Worm (Caenorhabditis elegans) whole organism, young adult: ENCODE data around the gene tag-124.

ENCODE experiments used
- B0336.3 ChIP-seq: fragments of 200-800 bp; sonication (Bioruptor generic); IDR thresholded peaks from 2 replicates; pipeline ENCODE4 v1.3.6; 2022; ENCODE audit warnings: missing genetic modification characterization, missing compliant biosample characterization
- F33H1.4 ChIP-seq: fragments of 200-800 bp; sonication (Bioruptor generic); IDR thresholded peaks from 2 replicates; pipeline ENCODE4 v1.3.6; 2022; ENCODE audit warnings: missing genetic modification reagents, missing genetic modification characterization, missing compliant biosample characterization
- K11D2.4 ChIP-seq: fragments of 200-800 bp; sonication (Bioruptor generic); IDR thresholded peaks from 2 replicates; pipeline ENCODE4 v1.3.6; 2022; ENCODE audit warnings: missing genetic modification reagents, missing genetic modification characterization, missing compliant biosample characterization
- K12H6.12 ChIP-seq: fragments of 200-800 bp; sonication (Bioruptor generic); optimal IDR thresholded peaks from 2 replicates; lab custom pipeline; 2018; ENCODE audit warnings: mild to moderate bottlenecking, missing genetic modification characterization, missing compliant biosample characterization
- Y56A3A.18 ChIP-seq: fragments of 200-800 bp; sonication (Bioruptor generic); IDR thresholded peaks from 2 replicates; pipeline ENCODE4 v1.3.6; 2022; ENCODE audit warnings: missing genetic modification reagents, missing genetic modification characterization, missing compliant biosample characterization
- athp-1 ChIP-seq: sonication (generic microtip); optimal IDR thresholded peaks from 2 replicates; lab custom pipeline; 2017; ENCODE audit warnings: mild to moderate bottlenecking, missing genetic modification characterization, missing compliant biosample characterization
- attf-5 ChIP-seq: fragments of 200-800 bp; sonication (Bioruptor generic); optimal IDR thresholded peaks from 2 replicates; lab custom pipeline; 2018; ENCODE audit warnings: mild to moderate bottlenecking, missing genetic modification characterization, missing compliant biosample characterization
- cebp-1 ChIP-seq, 2 experiments: fragments of 200-800 bp in 1 of 2; sonication (Bioruptor generic) in 1 of 2; sonication (generic microtip) in 1 of 2; IDR thresholded peaks in 1 of 2; optimal IDR thresholded peaks in 1 of 2; 2 replicates each; pipeline versions ENCODE4 v1.3.6 to Lab custom; 2017 to 2022; ENCODE audit warnings: missing compliant biosample characterization in 2 of 2, missing genetic modification characterization in 2 of 2, mild to moderate bottlenecking in 1 of 2, missing genetic modification reagents in 1 of 2, moderate library complexity in 1 of 2
- cebp-2 ChIP-seq: fragments of 200-800 bp; sonication (Bioruptor generic); IDR thresholded peaks from 2 replicates; pipeline ENCODE4 v1.3.6; 2022; ENCODE audit warnings: missing genetic modification characterization, missing compliant biosample characterization
- ceh-40 ChIP-seq: fragments of 200-800 bp; sonication (Bioruptor generic); IDR thresholded peaks from 2 replicates; pipeline ENCODE4 v1.3.6; 2022; ENCODE audit warnings: missing genetic modification characterization, missing compliant biosample characterization
- ceh-91 ChIP-seq: fragments of 200-800 bp; sonication (Bioruptor generic); IDR thresholded peaks from 2 replicates; pipeline ENCODE4 v1.3.6; 2022; ENCODE audit warnings: missing genetic modification reagents, missing genetic modification characterization, missing compliant biosample characterization
- die-1 ChIP-seq: sonication (generic microtip); optimal IDR thresholded peaks from 2 replicates; lab custom pipeline; 2016; ENCODE audit warnings: missing genotype, mild to moderate bottlenecking, missing genetic modification characterization, missing compliant biosample characterization
- dpl-1 ChIP-seq: fragments of 150-350 bp; optimal IDR thresholded peaks from 2 replicates; lab custom pipeline; 2014; ENCODE audit warnings: missing biosample characterization, missing genetic modification reagents, missing genetic modification characterization
- egrh-3 ChIP-seq: fragments of 200-800 bp; sonication (Bioruptor generic); IDR thresholded peaks from 2 replicates; pipeline ENCODE4 v1.3.6; 2022; ENCODE audit warnings: missing genetic modification reagents, missing genetic modification characterization, missing compliant biosample characterization
- hlh-12 ChIP-seq: sonication (generic microtip); optimal IDR thresholded peaks from 2 replicates; lab custom pipeline; 2016; ENCODE audit warnings: missing genetic modification characterization, missing compliant biosample characterization
- hlh-26 ChIP-seq: fragments of 200-800 bp; sonication (Bioruptor generic); conservative IDR thresholded peaks from 2 replicates; pipeline ENCODE4 v1.3.6; 2022; ENCODE audit warnings: missing genetic modification reagents, missing genetic modification characterization, missing compliant biosample characterization
- madf-3 ChIP-seq: fragments of 200-800 bp; sonication (Bioruptor generic); IDR thresholded peaks from 2 replicates; pipeline ENCODE4 v1.3.6; 2022; ENCODE audit warnings: missing genetic modification reagents, missing genetic modification characterization, missing compliant biosample characterization
- madf-8 ChIP-seq: fragments of 200-800 bp; sonication (Bioruptor generic); conservative IDR thresholded peaks from 2 replicates; pipeline ENCODE4 v1.3.6; 2022; ENCODE audit warnings: missing genetic modification reagents, missing genetic modification characterization, missing compliant biosample characterization
- nfya-1 ChIP-seq: sonication (generic microtip); optimal IDR thresholded peaks from 2 replicates; lab custom pipeline; 2017; ENCODE audit warnings: antibody characterized with exemption, missing compliant biosample characterization, missing genetic modification characterization, borderline replicate concordance; ENCODE audit not compliant: insufficient read depth
- nfyb-1 ChIP-seq: fragments of 200-800 bp; sonication (Bioruptor generic); IDR thresholded peaks from 2 replicates; pipeline ENCODE4 v1.3.6; 2022; ENCODE audit warnings: missing genetic modification reagents, missing genetic modification characterization, missing compliant biosample characterization
- nhr-120 ChIP-seq: fragments of 200-800 bp; sonication (Bioruptor generic); IDR thresholded peaks from 2 replicates; pipeline ENCODE4 v1.3.6; 2022; ENCODE audit warnings: missing genetic modification characterization, missing compliant biosample characterization
- nhr-27 ChIP-seq: fragments of 200-800 bp; sonication (Bioruptor generic); optimal IDR thresholded peaks from 2 replicates; lab custom pipeline; 2018; ENCODE audit warnings: mild to moderate bottlenecking, missing genetic modification characterization, moderate library complexity, missing compliant biosample characterization
- nhr-80 ChIP-seq: sonication (generic microtip); optimal IDR thresholded peaks from 2 replicates; lab custom pipeline; 2016; ENCODE audit warnings: missing genetic modification characterization, missing compliant biosample characterization
- pha-4 ChIP-seq: fragments of 150-350 bp; sonication (generic microtip); optimal IDR thresholded peaks from 2 replicates; lab custom pipeline; 2014; ENCODE audit warnings: missing biosample characterization, missing genetic modification reagents, missing genetic modification characterization
- rec-8 ChIP-seq, 2 experiments: sonication (generic microtip); optimal IDR thresholded peaks; 2 replicates each; lab custom pipeline; 2016; ENCODE audit warnings: mild to moderate bottlenecking in 2 of 2, missing genetic modification characterization in 2 of 2, missing genetic modification reagents in 2 of 2, missing genotype in 2 of 2, missing biosample characterization in 1 of 2, missing compliant biosample characterization in 1 of 2, moderate library complexity in 1 of 2
- repo-1 ChIP-seq: sonication (generic microtip); optimal IDR thresholded peaks from 2 replicates; lab custom pipeline; 2017; ENCODE audit warnings: mild to moderate bottlenecking, missing genetic modification characterization, missing compliant biosample characterization
- sea-2 ChIP-seq: fragments of 200-800 bp; sonication (Bioruptor generic); IDR thresholded peaks from 2 replicates; pipeline ENCODE4 v1.3.6; 2022; ENCODE audit warnings: missing genetic modification characterization, missing compliant biosample characterization
- tbp1 ChIP-seq: fragments of 200-800 bp; sonication (Bioruptor generic); optimal IDR thresholded peaks from 2 replicates; lab custom pipeline; 2018; ENCODE audit warnings: mild to moderate bottlenecking, missing genetic modification characterization, missing compliant biosample characterization
- zim-3 ChIP-seq: sonication (generic microtip); optimal IDR thresholded peaks from 2 replicates; lab custom pipeline; 2017; ENCODE audit warnings: mild to moderate bottlenecking, missing genetic modification characterization, moderate library complexity, missing compliant biosample characterization
- ztf-18 ChIP-seq: sonication (generic microtip); optimal IDR thresholded peaks from 2 replicates; lab custom pipeline; 2016; ENCODE audit warnings: missing genotype, mild to moderate bottlenecking, missing genetic modification characterization, missing compliant biosample characterization
- ztf-22 ChIP-seq: fragments of 200-800 bp; sonication (Bioruptor generic); optimal IDR thresholded peaks from 2 replicates; lab custom pipeline; 2018; ENCODE audit warnings: mild to moderate bottlenecking, missing genetic modification characterization, moderate library complexity, missing compliant biosample characterization
- ztf-3 ChIP-seq: fragments of 200-800 bp; sonication (Bioruptor generic); optimal IDR thresholded peaks from 2 replicates; lab custom pipeline; 2018; ENCODE audit warnings: mild to moderate bottlenecking, missing genetic modification characterization, missing compliant biosample characterization

The tag-124 gene

ce11 chrII:9604063-9604462 lies 13.0 kb downstream of the tag-124 start:
- TF ChIP-seq tbp1 (peak; percentile 11), ztf-18 (no peak), ceh-40 (no peak)
- TF ChIP-seq, all 124 proteins: peak for 1

ce11 chrII:9604685-9605084 lies 13.6 kb downstream of the tag-124 start:
- TF ChIP-seq nhr-80 = peak; percentile 37
- TF ChIP-seq rec-8 (tag; optimal IDR thresholded peaks at IDR 0.05; lab: Kevin White, UChicago) = no peak
- TF ChIP-seq, all 124 proteins: peak for 1

ce11 chrII:9605336-9605735 lies 14.2 kb downstream of the tag-124 start, which contains the start of gene nhr-19:
nhr-19 (minus strand) TSS chrII:9605526.
- no peak for TF ChIP-seq egrh-3
- TF ChIP-seq madf-8 (GFP tag; lab: Robert Waterston, UW) = no peak
- no peak for TF ChIP-seq nhr-120
- no peak for TF ChIP-seq madf-3 (GFP tag; lab: Robert Waterston, UW)
- no peak for TF ChIP-seq hlh-26 (GFP tag; lab: Robert Waterston, UW)
- no peak for TF ChIP-seq ceh-91
- no peak for TF ChIP-seq F33H1.4 (GFP tag; lab: Robert Waterston, UW)
- no peak for TF ChIP-seq cebp-2 (GFP tag; lab: Robert Waterston, UW)
- no peak for TF ChIP-seq repo-1
- no peak for TF ChIP-seq ztf-22

ce11 chrII:9605954-9606353 lies 14.9 kb downstream of the tag-124 start:
- no peak for TF ChIP-seq B0336.3 (GFP tag; lab: Robert Waterston, UW)
- TF ChIP-seq nhr-120 = no peak
- TF ChIP-seq nfya-1 (tag; lab: Kevin White, UChicago) = no peak
- TF ChIP-seq K11D2.4 = 0 out of 2 replicates have a peak, but pooled peaks have one; percentile 30
- TF ChIP-seq athp-1 (tag; lab: Kevin White, UChicago) = no peak
- no peak for TF ChIP-seq hlh-12 (tag; lab: Kevin White, UChicago)

- TF ChIP-seq attf-5 (GFP tag; lab: Kevin White, UChicago) (peak; percentile 28), cebp-1 (GFP tag; IDR thresholded peaks at IDR 0.05; lab: Robert Waterston, UW) (peak; percentile 59; the same call in 1 of the 2 replicates), cebp-1 (tag; optimal IDR thresholded peaks at IDR 0.05; lab: Kevin White, UChicago) (peak; percentile 82), K12H6.12 (peak; percentile 45), nfyb-1 (no peak)
Measured at ce11 chrII:9606485-9607036, 15.5 kb downstream of the tag-124 start.

- TF ChIP-seq pha-4 (tag; lab: Kevin White, UChicago) (peak; percentile 19), zim-3 (tag; lab: Kevin White, UChicago) (no peak), tbp1 (no peak), die-1 (no peak), dpl-1 (GFP tag; lab: Kevin White, UChicago) (no peak), nhr-80 (peak; percentile 15)
Measured at ce11 chrII:9607137-9607536, 16.0 kb downstream of the tag-124 start.

- TF ChIP-seq sea-2 (GFP tag; lab: Robert Waterston, UW) = no peak
- TF ChIP-seq ztf-3 (GFP tag; lab: Kevin White, UChicago) = no peak
- TF ChIP-seq nhr-27 = no peak
- TF ChIP-seq Y56A3A.18 (GFP tag; lab: Robert Waterston, UW) = no peak
- TF ChIP-seq attf-5 (GFP tag; lab: Kevin White, UChicago) = no peak
- TF ChIP-seq, all 124 proteins: peak for 0
Measured at ce11 chrII:9609296-9609695, 18.2 kb downstream of the tag-124 start, which contains the start of gene pap-2. pap-2 (minus strand) TSS chrII:9609396.
